Fruit fly (Drosophila melanogaster): ENCODE data around the gene Lip4.

DNA sequence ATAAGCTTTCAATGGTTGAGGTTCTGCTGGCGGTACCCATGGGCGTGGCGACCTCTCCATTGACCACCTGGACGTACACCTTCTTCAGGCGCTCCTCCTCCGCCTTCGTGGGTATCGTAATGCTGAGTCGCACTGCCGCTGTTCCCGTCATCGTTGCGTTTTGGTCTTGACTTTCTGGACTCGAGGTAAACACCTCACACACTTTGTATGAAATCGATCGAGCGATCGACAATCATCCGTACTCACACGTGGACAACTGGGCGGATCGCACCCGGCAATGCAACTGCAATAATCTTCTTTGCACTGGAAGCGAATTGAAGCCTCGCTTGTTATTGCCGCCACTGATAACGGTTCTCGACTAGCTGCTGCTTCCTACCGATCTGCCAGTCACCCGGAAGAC, 17.3 kb upstream of the Lip4 start, which contains the start of gene CG7384:
- no peak for TF ChIP-seq insv (optimal IDR thresholded peaks at IDR 0.05)
- TF ChIP-seq Sin3A (optimal IDR thresholded peaks at IDR 0.05), result no peak
- TF ChIP-seq ttk (optimal IDR thresholded peaks at IDR 0.05), result no peak
- TF ChIP-seq psq (optimal IDR thresholded peaks at IDR 0.05), result no peak
